Fruit fly (Drosophila melanogaster) whole organism: Measurements from ENCODE around the gene CG3916.

Source experiments
- CG8478 ChIP-seq: fragments of >200 bp; optimal IDR thresholded peaks from 2 replicates; lab custom pipeline; 2018; ENCODE audit warnings: inconsistent platforms
- Dll ChIP-seq: fragments of >200 bp; optimal IDR thresholded peaks from 2 replicates; lab custom pipeline; 2017
- EcR ChIP-seq, 2 experiments: fragments of >200 bp; optimal IDR thresholded peaks; 2 replicates each; lab custom pipeline; 2017; ENCODE audit warnings: missing biosample characterization in 2 of 2, missing genetic modification characterization in 2 of 2, missing genetic modification reagents in 2 of 2
- psq ChIP-seq: fragments of >200 bp; optimal IDR thresholded peaks from 2 replicates; lab custom pipeline; 2017
- usp ChIP-seq: fragments of >200 bp; optimal IDR thresholded peaks from 2 replicates; lab custom pipeline; 2017; ENCODE audit warnings: missing biosample characterization, missing genetic modification characterization, mixed read lengths

- TF ChIP-seq Dll (no peak), usp (GFP tag; lab: Kevin White, UChicago) (no peak), psq (lab: Kevin White, UChicago) (no peak), CG8478 (lab: Kevin White, UChicago) (no peak), EcR (GFP tag; optimal IDR thresholded peaks at IDR 0.05; lab: Kevin White, UChicago) (no peak)
Measured at dm6 chr3R:12224919-12225318, 4.3 kb upstream of the CG3916 start, which contains the start of gene CG17404.
